Worm (Caenorhabditis elegans): ENCODE data around the gene T23F6.5.

Gene T23F6.5

DNA sequence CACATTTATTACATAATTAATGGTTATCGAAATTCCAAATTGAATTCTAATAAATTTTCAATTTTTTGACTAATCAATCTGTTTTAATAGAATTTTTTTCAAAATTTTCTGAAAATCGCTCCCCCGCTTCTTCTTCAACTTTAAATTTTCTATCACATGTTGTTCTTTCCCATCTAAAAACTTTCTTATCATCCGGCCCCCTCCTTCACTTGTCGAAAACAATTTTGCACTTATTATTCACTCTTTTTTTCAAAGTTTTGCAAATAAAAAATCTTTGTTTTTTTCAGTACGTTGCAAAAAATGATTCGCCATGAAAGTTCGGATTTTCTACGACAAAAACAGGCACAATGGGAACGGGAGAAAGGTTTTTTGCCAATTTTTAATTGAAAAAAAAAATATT lies 53.0 kb downstream of the T23F6.5 start, which contains the start of gene T23B5.3:
T23B5.3 (plus strand) TSS at position 301 of the 400 bp plus-strand sequence.
- TF ChIP-seq daf-16 (GFP tag; optimal IDR thresholded peaks at IDR 0.05) (no peak), daf-16 (tag; optimal IDR thresholded peaks at IDR 0.05) (peak; percentile 46), cey-2 (tag; optimal IDR thresholded peaks at IDR 0.05; ENCODE audit: borderline replicate concordance, insufficient read depth) (no peak)

DNA sequence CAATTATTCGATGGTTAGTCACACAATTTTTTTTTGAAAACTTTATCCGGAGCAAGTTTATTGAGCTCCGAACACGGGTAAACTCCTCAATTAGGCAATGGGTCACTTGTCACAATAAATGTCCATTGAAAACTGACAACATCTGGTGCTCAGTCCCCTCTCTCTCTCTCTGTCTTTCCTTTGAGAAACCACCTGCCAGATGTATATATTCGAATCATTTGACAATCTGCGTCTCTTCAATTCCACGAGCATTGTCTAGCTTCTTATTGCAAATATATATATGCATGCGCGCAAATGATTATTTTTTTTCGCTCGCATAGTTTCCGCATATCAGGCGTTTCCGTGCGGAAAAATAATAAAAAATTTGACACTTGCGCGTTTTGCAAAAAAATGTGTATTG lies 55.5 kb downstream of the T23F6.5 start:
- no peak for TF ChIP-seq hif-1 (tag; optimal IDR thresholded peaks at IDR 0.05)
- TF ChIP-seq lim-7 (GFP tag; IDR thresholded peaks at IDR 0.05) = no peak
- no peak for TF ChIP-seq lin-1 (GFP tag; IDR thresholded peaks at IDR 0.05)
- no peak for TF ChIP-seq mdt-29 (GFP tag; IDR thresholded peaks at IDR 0.05)
- TF ChIP-seq Y75B8A.6 (GFP tag; IDR thresholded peaks at IDR 0.05) = no peak
- TF ChIP-seq snpc-4 (tag; optimal IDR thresholded peaks at IDR 0.05) = no peak
- TF ChIP-seq ZK337.2 (GFP tag; IDR thresholded peaks at IDR 0.05) = no peak
- TF ChIP-seq egl-27 (tag; optimal IDR thresholded peaks at IDR 0.05) = no peak
- TF ChIP-seq lin-38 (GFP tag; IDR thresholded peaks at IDR 0.05) = no peak
- TF ChIP-seq Y5F2A.4 (GFP tag; optimal IDR thresholded peaks at IDR 0.05) = no peak
- TF ChIP-seq dmd-9 (GFP tag; IDR thresholded peaks at IDR 0.05) = no peak
- no peak for TF ChIP-seq lir-3 (tag; optimal IDR thresholded peaks at IDR 0.05)
- no peak for TF ChIP-seq F49E8.2 (tag; optimal IDR thresholded peaks at IDR 0.05; ENCODE audit: borderline replicate concordance)
